Worm (Caenorhabditis elegans) whole organism, L1 larva: Measurements from ENCODE around the gene ceh-60.

Source experiments
- F16B12.6 ChIP-seq: fragments of 150-350 bp; optimal IDR thresholded peaks from 2 replicates; lab custom pipeline; 2014; ENCODE audit warnings: missing biosample characterization, missing genetic modification characterization
- Y116A8C.19 ChIP-seq: sonication (generic microtip); optimal IDR thresholded peaks from 2 replicates; lab custom pipeline; 2016; ENCODE audit warnings: missing compliant biosample characterization, missing genetic modification characterization, borderline replicate concordance
- aha-1 ChIP-seq: fragments of 150-350 bp; optimal IDR thresholded peaks from 2 replicates; lab custom pipeline; 2014; ENCODE audit warnings: missing biosample characterization, missing genetic modification characterization
- alr-1 ChIP-seq: fragments of 200-800 bp; sonication (Bioruptor generic); optimal IDR thresholded peaks from 2 replicates; lab custom pipeline; 2018; ENCODE audit warnings: borderline replicate concordance, mild to moderate bottlenecking, missing genetic modification characterization, missing compliant biosample characterization
- blmp-1 ChIP-seq: fragments of 150-350 bp; optimal IDR thresholded peaks from 2 replicates; lab custom pipeline; 2014; ENCODE audit warnings: missing biosample characterization, missing genetic modification characterization
- ceh-90 ChIP-seq: sonication (generic microtip); optimal IDR thresholded peaks from 2 replicates; lab custom pipeline; 2016; ENCODE audit warnings: missing genetic modification characterization, missing compliant biosample characterization
- ces-1 ChIP-seq: fragments of 150-350 bp; optimal IDR thresholded peaks from 2 replicates; lab custom pipeline; 2014; ENCODE audit warnings: missing biosample characterization, missing genetic modification reagents, missing genetic modification characterization
- dpl-1 ChIP-seq, 3 experiments: fragments of 150-350 bp in 2 of 3; sonication (generic microtip) in 1 of 3; optimal IDR thresholded peaks; 2 replicates each; lab custom pipeline; 2014 to 2017; ENCODE audit warnings: missing biosample characterization in 3 of 3, missing genetic modification characterization in 3 of 3, missing genetic modification reagents in 3 of 3
- efl-1 ChIP-seq, 4 experiments: fragments of 150-350 bp; optimal IDR thresholded peaks in 3 of 4; peaks in 1 of 4; 1 replicate in 1 of 4; 2 replicates in 3 of 4; lab custom pipeline; 2014; ENCODE audit warnings: missing biosample characterization in 2 of 4, missing genetic modification characterization in 2 of 4, missing genetic modification reagents in 2 of 4
- elt-2 ChIP-seq: sonication (generic microtip); optimal IDR thresholded peaks from 2 replicates; lab custom pipeline; 2016; ENCODE audit warnings: missing genetic modification characterization, mild to moderate bottlenecking, inconsistent platforms, missing compliant biosample characterization, missing genetic modification reagents
- elt-3 ChIP-seq, 6 experiments: fragments of 150-350 bp in 1 of 6; sonication (generic microtip); optimal IDR thresholded peaks; 2 replicates each; lab custom pipeline; 2017 to 2018; ENCODE audit warnings: missing biosample characterization in 6 of 6, missing genetic modification characterization in 6 of 6, inconsistent platforms in 1 of 6
- fkh-10 ChIP-seq: sonication (generic microtip); optimal IDR thresholded peaks from 2 replicates; lab custom pipeline; 2017; ENCODE audit warnings: missing biosample characterization, missing genetic modification reagents, missing genetic modification characterization
- fkh-8 ChIP-seq: sonication (generic microtip); optimal IDR thresholded peaks from 2 replicates; lab custom pipeline; 2016; ENCODE audit warnings: mild to moderate bottlenecking, missing genetic modification characterization, missing compliant biosample characterization
- fos-1 ChIP-seq: fragments of 150-350 bp; optimal IDR thresholded peaks from 2 replicates; lab custom pipeline; 2014; ENCODE audit warnings: missing biosample characterization, missing genetic modification characterization
- grh-1 ChIP-seq: fragments of 200-800 bp; sonication (Bioruptor generic); IDR thresholded peaks from 2 replicates; pipeline ENCODE4 v1.3.6; 2022; ENCODE audit warnings: missing genetic modification reagents, missing genetic modification characterization, missing compliant biosample characterization
- hpl-2 ChIP-seq: fragments of 150-350 bp; optimal IDR thresholded peaks from 2 replicates; lab custom pipeline; 2014; ENCODE audit warnings: missing biosample characterization, missing genetic modification reagents, missing genetic modification characterization
- irx-1 ChIP-seq: sonication (generic microtip); optimal IDR thresholded peaks from 2 replicates; lab custom pipeline; 2016; ENCODE audit warnings: missing genetic modification characterization, missing compliant biosample characterization
- isw-1 ChIP-seq: fragments of 200-800 bp; sonication (Bioruptor generic); IDR thresholded peaks from 2 replicates; pipeline ENCODE4 v1.3.6; 2022; ENCODE audit warnings: missing genetic modification characterization, missing compliant biosample characterization
- lin-13 ChIP-seq: fragments of 150-350 bp; optimal IDR thresholded peaks from 2 replicates; lab custom pipeline; 2014; ENCODE audit warnings: missing biosample characterization, missing genetic modification reagents, missing genetic modification characterization
- lin-14 ChIP-seq: fragments of 200-800 bp; sonication (Bioruptor generic); optimal IDR thresholded peaks from 2 replicates; lab custom pipeline; 2018; ENCODE audit warnings: mild to moderate bottlenecking, missing genetic modification characterization, moderate library complexity, missing compliant biosample characterization
- lin-35 ChIP-seq, 2 experiments: fragments of 150-350 bp; optimal IDR thresholded peaks; 2 replicates each; lab custom pipeline; 2014; ENCODE audit warnings: missing biosample characterization in 2 of 2, missing genetic modification characterization in 2 of 2, missing genetic modification reagents in 2 of 2
- lin-39 ChIP-seq: fragments of 150-350 bp; optimal IDR thresholded peaks from 2 replicates; lab custom pipeline; 2014; ENCODE audit warnings: missing biosample characterization, missing genetic modification reagents, missing genetic modification characterization
- mef-2 ChIP-seq: fragments of 150-350 bp; optimal IDR thresholded peaks from 2 replicates; lab custom pipeline; 2014; ENCODE audit warnings: missing biosample characterization, missing genetic modification characterization
- nhr-11 ChIP-seq: fragments of 150-350 bp; optimal IDR thresholded peaks from 2 replicates; lab custom pipeline; 2014; ENCODE audit warnings: missing biosample characterization, missing genetic modification characterization
- nhr-12 ChIP-seq: sonication (generic microtip); optimal IDR thresholded peaks from 2 replicates; lab custom pipeline; 2017; ENCODE audit warnings: missing biosample characterization, missing genetic modification characterization
- nhr-19 ChIP-seq: fragments of 200-800 bp; sonication (Bioruptor generic); conservative IDR thresholded peaks from 2 replicates; pipeline ENCODE4 v1.3.6; 2022; ENCODE audit warnings: missing genetic modification characterization, missing compliant biosample characterization
- nhr-20 ChIP-seq: sonication (generic microtip); optimal IDR thresholded peaks from 2 replicates; lab custom pipeline; 2016; ENCODE audit warnings: mild to moderate bottlenecking, missing genetic modification characterization, missing compliant biosample characterization
- nhr-237 ChIP-seq: fragments of 150-350 bp; optimal IDR thresholded peaks from 2 replicates; lab custom pipeline; 2014; ENCODE audit warnings: missing biosample characterization, missing genetic modification characterization
- nhr-28 ChIP-seq: fragments of 150-350 bp; optimal IDR thresholded peaks from 2 replicates; lab custom pipeline; 2014; ENCODE audit warnings: missing biosample characterization, missing genetic modification characterization
- nhr-71 ChIP-seq: sonication (generic microtip); optimal IDR thresholded peaks from 2 replicates; lab custom pipeline; 2016; ENCODE audit warnings: mild to moderate bottlenecking, missing genetic modification characterization, moderate library complexity, missing compliant biosample characterization
- nhr-76 ChIP-seq: sonication (generic microtip); optimal IDR thresholded peaks from 2 replicates; lab custom pipeline; 2017; ENCODE audit warnings: missing biosample characterization, missing genetic modification characterization
- nhr-77 ChIP-seq: fragments of 150-350 bp; optimal IDR thresholded peaks from 2 replicates; lab custom pipeline; 2014; ENCODE audit warnings: missing biosample characterization, missing genetic modification characterization
- nhr-85 ChIP-seq: sonication (generic microtip); peaks from one replicate; lab custom pipeline; 2016; ENCODE audit warnings: missing genetic modification characterization, inconsistent platforms, missing compliant biosample characterization
- nhr-90 ChIP-seq: sonication (generic microtip); optimal IDR thresholded peaks from 2 replicates; lab custom pipeline; 2016; ENCODE audit warnings: mild to moderate bottlenecking, missing genetic modification characterization, missing compliant biosample characterization; ENCODE audit not compliant: poor library complexity
- pag-3 ChIP-seq: sonication (generic microtip); optimal IDR thresholded peaks from 2 replicates; lab custom pipeline; 2017; ENCODE audit warnings: missing genetic modification characterization, mild to moderate bottlenecking, missing compliant biosample characterization, antibody characterized with exemption, borderline replicate concordance; ENCODE audit not compliant: insufficient read depth
- pax-3 ChIP-seq: fragments of 200-800 bp; sonication (Bioruptor generic); optimal IDR thresholded peaks from 2 replicates; lab custom pipeline; 2018; ENCODE audit warnings: mild to moderate bottlenecking, missing genetic modification characterization, moderate library complexity, missing compliant biosample characterization
- rnt-1 ChIP-seq: sonication (generic microtip); optimal IDR thresholded peaks from 2 replicates; lab custom pipeline; 2016; ENCODE audit warnings: mild to moderate bottlenecking, missing genetic modification characterization, moderate library complexity, missing compliant biosample characterization
- snpc-4 ChIP-seq: fragments of 150-350 bp; optimal IDR thresholded peaks from 2 replicates; lab custom pipeline; 2014; ENCODE audit warnings: missing biosample characterization, missing genetic modification characterization
- swsn-7 ChIP-seq: sonication (generic microtip); optimal IDR thresholded peaks from 2 replicates; lab custom pipeline; 2016; ENCODE audit warnings: missing genetic modification characterization, missing compliant biosample characterization
- tlp-1 ChIP-seq: fragments of 150-350 bp; optimal IDR thresholded peaks from 2 replicates; lab custom pipeline; 2014; ENCODE audit warnings: missing biosample characterization, missing genetic modification characterization
- unc-130 ChIP-seq: fragments of 150-350 bp; optimal IDR thresholded peaks from 2 replicates; lab custom pipeline; 2017; ENCODE audit warnings: missing biosample characterization, missing genetic modification characterization, inconsistent platforms
- ztf-4 ChIP-seq: fragments of 150-350 bp; optimal IDR thresholded peaks from 2 replicates; lab custom pipeline; 2014; ENCODE audit warnings: missing biosample characterization, missing genetic modification characterization

The ceh-60 gene

DNA sequence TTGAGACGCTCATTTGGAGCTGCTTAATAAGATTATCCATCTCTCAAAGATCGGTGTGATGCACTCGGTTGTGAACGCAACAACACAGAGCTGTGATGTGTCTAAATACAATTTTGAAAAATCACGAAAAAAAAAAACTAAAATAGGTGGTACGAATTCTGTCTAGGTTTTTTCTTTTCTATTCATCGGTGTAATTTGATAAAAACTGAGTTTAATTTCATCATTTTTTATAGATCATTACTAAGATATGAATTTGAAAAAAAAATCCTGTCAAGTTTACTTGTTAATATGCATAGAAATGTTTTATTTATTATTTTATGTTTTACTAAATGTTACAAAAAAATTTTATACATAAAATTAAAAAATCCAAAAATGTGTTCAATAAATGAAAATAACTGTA is at the start of gene ceh-60:
ceh-60 (minus strand) TSS at position 101 of the 400 bp plus-strand sequence.
- TF ChIP-seq nhr-77 (tag; lab: Kevin White, UChicago) = no peak
- TF ChIP-seq aha-1 (tag; lab: Kevin White, UChicago) = no peak
- no peak for TF ChIP-seq nhr-20
- TF ChIP-seq hpl-2 = no peak
- no peak for TF ChIP-seq ztf-4 (tag; lab: Kevin White, UChicago)
- no peak for TF ChIP-seq F16B12.6 (tag; lab: Kevin White, UChicago)
- no peak for TF ChIP-seq irx-1 (tag; lab: Kevin White, UChicago)

- TF ChIP-seq nhr-71 (peak; percentile 3), Y116A8C.19 (no peak), lin-14 (GFP tag; lab: Kevin White, UChicago) (peak; percentile 43), rnt-1 (tag; lab: Kevin White, UChicago) (peak; percentile 29), pag-3 (tag; lab: Kevin White, UChicago) (peak; percentile 45)
Observed at ce11 chrX:6575992-6576391, 46.0 kb upstream of the ceh-60 start.

DNA sequence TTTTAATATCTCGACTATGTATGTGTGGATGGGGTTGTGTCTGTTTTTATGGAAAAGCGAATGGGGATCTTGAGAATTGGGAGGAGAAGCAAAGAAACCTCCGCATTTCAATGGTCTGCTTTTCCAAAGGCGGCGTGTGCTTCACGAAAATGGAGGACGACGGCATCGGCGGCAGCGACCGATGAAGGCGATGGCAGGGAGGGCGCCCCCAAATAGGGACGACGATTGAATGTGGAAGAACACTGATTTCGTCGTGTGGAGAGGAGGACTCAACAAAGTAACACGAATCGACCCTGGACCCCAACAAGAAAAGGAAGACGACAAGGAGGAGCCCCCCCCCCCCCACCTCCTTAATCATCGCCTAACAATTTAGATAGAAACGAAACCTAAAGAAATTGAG is 43.0 kb upstream of the ceh-60 start:
- TF ChIP-seq mef-2 (tag; lab: Kevin White, UChicago) = no peak
- no peak for TF ChIP-seq elt-2 (tag; lab: Kevin White, UChicago)
- TF ChIP-seq nhr-12 (tag; lab: Kevin White, UChicago) = no peak
- no peak for TF ChIP-seq ces-1 (GFP tag; lab: Kevin White, UChicago)
- TF ChIP-seq fos-1 (tag; lab: Kevin White, UChicago) = no peak
- TF ChIP-seq lin-13 (GFP tag; lab: Kevin White, UChicago) = no peak
- no peak for TF ChIP-seq unc-130 (tag; lab: Kevin White, UChicago)
- no peak for TF ChIP-seq fkh-8 (tag; lab: Kevin White, UChicago)
- no peak for TF ChIP-seq lin-35 (GFP tag; optimal IDR thresholded peaks at IDR 0.05; lab: Kevin White, UChicago)
- no peak for TF ChIP-seq nhr-28 (tag; lab: Kevin White, UChicago)
- TF ChIP-seq nhr-11 (tag; lab: Kevin White, UChicago) = no peak
- no peak for TF ChIP-seq swsn-7 (tag; lab: Kevin White, UChicago)
- TF ChIP-seq nhr-76 (tag; lab: Kevin White, UChicago) = no peak
- TF ChIP-seq nhr-237 (tag; lab: Kevin White, UChicago) = no peak
- TF ChIP-seq nhr-85 (tag; lab: Kevin White, UChicago) = no peak
- TF ChIP-seq aha-1 (tag; lab: Kevin White, UChicago) = no peak
- TF ChIP-seq, all 84 proteins: peak for 0

DNA sequence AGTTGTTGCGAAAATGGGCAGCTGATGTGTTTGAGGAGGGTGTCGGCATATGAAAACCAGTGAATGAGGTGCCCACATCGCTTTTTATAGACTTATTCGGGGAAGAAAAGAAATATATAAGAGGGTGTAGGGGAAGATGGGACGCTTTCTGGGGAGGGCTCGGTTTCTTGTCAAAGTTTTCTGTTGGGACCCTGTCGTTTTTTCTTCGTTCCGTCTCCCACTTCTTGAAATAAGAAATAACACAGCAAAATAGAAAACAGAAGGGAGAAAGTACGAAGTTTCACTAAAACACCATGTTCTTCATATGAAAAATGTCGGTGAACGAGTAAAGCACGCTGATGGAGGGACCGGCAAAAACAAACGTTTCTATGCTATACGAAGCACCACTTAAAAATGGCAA is 39.7 kb upstream of the ceh-60 start, which contains the start of gene dop-3:
dop-3 (minus strand) TSS at position 101 of the 400 bp plus-strand sequence.
- no peak for TF ChIP-seq isw-1 (GFP tag; lab: Robert Waterston, UW)
- TF ChIP-seq pax-3 (tag; lab: Kevin White, UChicago) = no peak

ce11 chrX:6562378-6562856 is 32.5 kb upstream of the ceh-60 start, which contains the start of gene aaim-1:
TSS of gene aaim-1 (minus strand) at chrX:6562428.
- no peak for TF ChIP-seq ceh-90
- TF ChIP-seq lin-14 (GFP tag; lab: Kevin White, UChicago) = no peak
- TF ChIP-seq efl-1 (optimal IDR thresholded peaks at IDR 0.05; lab: Kevin White, UChicago) = no peak
- TF ChIP-seq efl-1 (GFP tag; optimal IDR thresholded peaks at IDR 0.05 in 1 of 2; lab: Kevin White, UChicago) = no peak
- TF ChIP-seq snpc-4 (tag; lab: Kevin White, UChicago) = no peak
- no peak for TF ChIP-seq rnt-1 (tag; lab: Kevin White, UChicago)
- TF ChIP-seq nhr-11 (tag; lab: Kevin White, UChicago) = no peak
- no peak for TF ChIP-seq lin-39 (tag; lab: Kevin White, UChicago)
- TF ChIP-seq dpl-1 (GFP tag; optimal IDR thresholded peaks at IDR 0.05; lab: Kevin White, UChicago) = no peak
- TF ChIP-seq grh-1 (GFP tag; lab: Robert Waterston, UW) = no peak
- TF ChIP-seq elt-3 (tag; optimal IDR thresholded peaks at IDR 0.05; lab: Kevin White, UChicago) = no peak
- TF ChIP-seq fkh-10 (GFP tag; lab: Kevin White, UChicago) = no peak
- TF ChIP-seq alr-1 (tag; lab: Kevin White, UChicago) = no peak
- no peak for TF ChIP-seq F16B12.6 (tag; lab: Kevin White, UChicago)
- no peak for TF ChIP-seq nhr-19
- TF ChIP-seq nhr-71 = no peak
- TF ChIP-seq tlp-1 = no peak
- TF ChIP-seq blmp-1 (tag; lab: Kevin White, UChicago) = no peak
- no peak for TF ChIP-seq nhr-90 (tag; lab: Kevin White, UChicago)
- TF ChIP-seq, all 84 proteins: peak for 0
